Fruit fly (Drosophila melanogaster) whole organism, larva: ENCODE measurements around the gene CG4502.
A peak's percentile ranks its signal among the peaks of the same experiment; 100 is the strongest.

ENCODE experiments used
- noc ChIP-seq: fragments of 200-800 bp; sonication (Bioruptor generic); optimal IDR thresholded peaks from 3 replicates; lab custom pipeline; 2019; ENCODE audit warnings: missing biosample characterization, mild to moderate bottlenecking, missing genetic modification characterization, moderate library complexity

CG4502 gene

DNA sequence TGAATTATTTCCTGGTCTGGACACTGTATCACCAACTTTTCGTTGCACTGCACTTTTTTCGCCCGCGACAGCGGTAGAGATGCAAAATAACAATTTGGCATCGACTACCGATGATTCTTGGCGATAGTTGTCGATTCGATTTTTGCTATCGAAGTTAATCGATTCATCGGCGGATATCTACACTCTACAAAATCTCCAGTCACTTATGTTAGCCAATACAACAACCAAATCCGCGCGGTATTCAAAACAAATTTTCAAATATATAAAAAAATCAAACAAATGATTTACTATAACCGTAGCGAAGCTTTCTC lies at the start of gene CG4502:
Gene CG4502 (minus strand): TSS at position 93 of the 311 bp plus-strand sequence.
- TF ChIP-seq noc (tag; lab: Kevin White, UChicago), result no peak

DNA sequence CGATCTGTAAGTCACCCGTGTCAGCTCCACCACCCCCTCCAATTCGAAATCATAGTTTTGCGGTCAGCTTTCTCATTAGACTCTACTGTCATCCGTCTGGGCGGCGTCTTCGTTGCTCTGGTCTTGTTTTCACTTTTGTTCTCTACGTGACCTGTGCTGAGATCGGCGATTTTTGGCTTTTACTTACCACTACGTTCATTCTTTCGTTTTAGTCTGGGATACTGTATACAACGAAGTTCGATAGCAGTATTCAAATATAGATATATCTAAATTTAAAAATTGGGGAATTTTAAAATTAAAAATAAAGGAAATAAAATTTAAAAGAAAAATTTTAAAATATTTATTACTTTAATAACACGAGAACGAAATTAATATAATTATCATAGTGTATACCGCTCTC lies 48.8 kb upstream of the CG4502 start, which contains the start of gene CG13786:
Gene CG13786 (minus strand): TSS at position 101 of the 400 bp plus-strand sequence.
- no peak for TF ChIP-seq noc (tag; lab: Kevin White, UChicago)

DNA sequence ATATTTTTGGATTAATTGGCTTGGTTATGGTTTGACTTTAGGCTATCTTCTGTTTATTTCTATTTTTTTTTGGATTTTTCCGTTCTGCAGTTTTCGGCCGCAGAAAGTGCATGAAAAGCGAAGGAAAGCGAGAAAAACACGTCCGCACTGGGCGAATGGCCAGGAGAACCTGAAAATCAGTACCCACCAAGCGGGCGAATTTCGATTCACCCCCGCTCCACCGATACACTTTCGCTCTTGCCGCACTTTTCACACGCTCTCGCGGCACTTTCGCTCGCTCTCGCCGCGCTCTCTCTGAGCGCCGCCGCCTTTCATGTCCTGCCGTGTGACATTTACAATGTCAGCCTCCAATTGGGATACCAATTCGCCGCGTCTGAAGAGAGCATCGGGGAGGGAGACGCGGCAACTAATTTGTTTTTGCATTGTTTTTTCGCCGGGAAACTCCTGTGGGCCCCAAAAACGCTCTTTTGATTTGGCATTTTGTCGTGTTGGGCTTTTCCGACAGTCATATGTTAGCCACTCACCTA lies 45.3 kb upstream of the CG4502 start, which contains the start of gene Ndae1:
Gene Ndae1 (minus strand): TSS at position 51 of the 527 bp plus-strand sequence.
- TF ChIP-seq noc (tag; lab: Kevin White, UChicago), result no peak

dm6 chr2L:7248114-7248513 lies 44.0 kb upstream of the CG4502 start:
- no peak for TF ChIP-seq noc (tag; lab: Kevin White, UChicago)

DNA sequence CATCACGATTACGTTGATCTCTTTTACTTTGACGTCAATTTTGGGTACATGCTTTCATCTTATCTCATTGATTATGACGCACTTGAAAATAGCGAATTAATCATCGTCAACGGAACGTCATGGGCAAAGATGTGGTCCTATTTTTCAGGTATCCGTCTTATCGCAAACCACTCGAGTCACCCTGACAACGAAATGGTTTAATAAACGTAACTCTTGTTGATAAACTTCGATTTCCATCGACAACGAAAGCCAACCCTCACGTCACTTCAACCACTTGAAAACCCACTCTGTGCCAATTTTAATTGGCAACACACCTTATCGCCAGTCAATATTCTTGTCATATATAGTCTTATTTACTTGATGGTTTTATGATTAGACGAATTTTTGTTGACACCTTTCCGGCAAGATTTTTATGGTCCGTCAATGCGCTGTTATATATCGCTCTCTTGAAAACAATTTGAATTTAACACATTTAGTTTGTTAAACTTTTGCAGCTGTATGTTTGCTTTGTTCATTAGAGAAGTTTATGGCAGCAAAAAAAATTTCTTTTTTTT lies 38.3 kb upstream of the CG4502 start:
- peak; percentile 91 for TF ChIP-seq noc (tag; lab: Kevin White, UChicago)

- TF ChIP-seq noc (tag; lab: Kevin White, UChicago), result no peak
These were observed 37.4 kb upstream of the CG4502 start for dm6 chr2L:7241499-7241898.

- TF ChIP-seq noc (tag; lab: Kevin White, UChicago), result no peak
These were observed 36.9 kb upstream of the CG4502 start for dm6 chr2L:7240964-7241363.

DNA sequence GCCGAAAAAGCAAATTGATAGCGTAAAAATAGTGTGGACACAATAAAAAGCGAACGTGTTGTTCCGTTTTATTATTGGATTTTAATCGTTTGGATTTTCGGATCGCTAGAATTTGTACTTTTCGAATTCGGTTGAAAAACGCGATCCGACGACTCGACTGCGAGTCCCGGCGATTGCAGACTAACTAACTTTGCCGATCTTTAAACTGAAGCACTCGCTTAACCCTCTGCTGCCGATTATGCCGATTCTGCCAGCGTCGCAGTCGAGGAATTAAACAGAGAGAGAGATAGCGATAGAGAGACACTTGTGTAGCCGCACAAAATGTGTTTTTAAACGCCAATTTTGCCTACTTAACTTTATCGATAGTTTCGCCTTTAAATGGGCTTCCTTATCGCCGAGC lies 36.2 kb upstream of the CG4502 start:
- TF ChIP-seq noc (tag; lab: Kevin White, UChicago), result peak; percentile 54

DNA sequence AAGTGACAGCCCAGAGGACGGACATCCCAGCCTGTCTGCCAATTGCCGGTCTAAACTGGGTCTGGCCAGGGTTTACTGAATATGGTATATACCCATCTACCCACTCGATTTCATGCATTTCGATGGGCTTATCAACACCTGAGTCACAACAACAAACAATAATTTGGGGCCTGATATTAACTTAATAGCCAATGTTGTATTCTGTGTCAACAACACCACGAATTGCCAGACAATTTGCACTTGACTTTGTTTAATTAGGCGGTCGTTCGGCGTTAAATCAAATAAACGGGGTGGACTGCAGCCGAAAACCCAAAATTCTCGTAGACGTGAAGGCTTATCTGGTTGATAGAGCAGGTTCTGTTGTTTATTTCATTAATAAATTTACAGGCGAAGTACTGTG lies 35.2 kb upstream of the CG4502 start:
- TF ChIP-seq noc (tag; lab: Kevin White, UChicago), result peak; percentile 94

dm6 chr2L:7232713-7233112 lies 28.6 kb upstream of the CG4502 start, which contains the start of gene CG43800:
CG43800 (minus strand) TSS chr2L:7232813.
- TF ChIP-seq noc (tag; lab: Kevin White, UChicago), result no peak

- TF ChIP-seq noc (tag; lab: Kevin White, UChicago), result no peak
These were observed 23.4 kb upstream of the CG4502 start, which contains the start of gene CG43799 for dm6 chr2L:7227434-7227833. CG43799 (plus strand) TSS chr2L:7227734.

dm6 chr2L:7226587-7226986 lies 22.5 kb upstream of the CG4502 start:
- TF ChIP-seq noc (tag; lab: Kevin White, UChicago), result no peak

DNA sequence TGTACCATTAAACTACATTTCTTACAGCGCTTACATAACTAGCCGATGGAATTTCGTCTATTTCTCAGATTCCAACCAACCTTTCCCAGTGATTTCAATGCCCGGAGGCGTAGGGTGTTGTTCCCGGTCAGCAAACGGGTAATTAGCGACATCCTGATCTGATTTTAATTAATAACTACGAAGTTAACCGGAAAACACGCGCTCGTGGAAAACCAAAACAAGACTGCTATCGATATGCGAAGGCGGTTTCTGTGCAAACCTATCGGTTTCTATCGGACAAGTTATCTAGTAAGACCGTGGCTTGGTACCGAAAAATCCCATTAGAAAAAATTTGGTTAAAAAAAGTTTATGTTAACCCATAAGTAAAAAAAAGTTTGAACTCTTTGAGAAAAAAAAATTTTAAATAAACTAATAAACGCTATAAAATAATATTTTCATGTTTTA lies 18.8 kb upstream of the CG4502 start, which contains the start of gene mEFG1:
Gene mEFG1 (minus strand): TSS at position 253 of the 444 bp plus-strand sequence.
- TF ChIP-seq noc (tag; lab: Kevin White, UChicago), result no peak

DNA sequence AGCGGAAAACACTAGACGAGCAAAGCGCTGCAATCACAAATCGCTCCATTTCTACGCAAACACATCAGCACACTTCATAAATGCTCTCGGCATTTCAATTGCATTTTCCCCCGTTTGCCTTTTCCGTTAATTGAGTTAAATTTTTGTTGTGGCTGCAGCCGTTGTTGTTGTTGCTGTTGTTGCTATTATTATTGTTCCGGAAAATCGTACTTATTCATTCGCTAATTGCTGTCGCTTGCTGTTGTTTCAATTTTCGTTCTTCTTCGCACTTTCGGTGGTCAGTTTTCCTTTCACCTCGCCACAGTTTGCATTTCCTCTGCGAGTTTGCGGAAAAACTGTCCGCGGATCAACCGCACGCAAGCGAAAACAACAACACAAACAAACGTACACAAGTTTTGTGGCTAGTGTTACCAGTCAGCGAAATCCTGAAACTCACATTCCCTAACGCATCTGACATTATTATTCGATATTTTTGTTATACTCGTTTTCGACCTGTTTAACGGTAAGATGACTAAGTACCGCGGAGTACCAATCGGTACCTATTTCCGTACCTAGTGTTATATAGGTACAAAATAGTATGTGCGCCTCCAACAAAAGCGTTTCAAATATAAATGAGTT lies 15.7 kb upstream of the CG4502 start, which contains the start of gene CG13784:
Gene CG13784 (minus strand): TSS at position 384 of the 618 bp plus-strand sequence.
- TF ChIP-seq noc (tag; lab: Kevin White, UChicago), result peak; percentile 20

DNA sequence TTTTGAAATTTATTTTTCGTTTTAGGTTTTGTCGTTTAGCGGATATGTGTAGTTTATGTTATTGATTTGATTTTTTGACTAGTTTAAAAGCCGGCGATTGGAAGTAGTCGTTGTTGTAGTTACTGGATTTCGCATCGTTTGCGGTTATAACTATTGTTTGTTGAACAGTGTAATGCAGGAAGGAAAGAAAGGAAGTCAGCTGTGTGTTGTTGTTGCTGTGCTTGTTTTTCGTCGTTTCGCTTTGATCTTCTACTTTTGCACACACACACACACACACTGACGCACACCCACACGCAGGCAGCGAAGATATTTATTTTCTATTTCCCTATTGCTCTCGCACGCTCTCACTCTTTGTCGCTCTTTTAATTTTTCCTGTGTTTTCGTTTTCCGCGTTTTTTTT lies 15.1 kb upstream of the CG4502 start:
- TF ChIP-seq noc (tag; lab: Kevin White, UChicago), result no peak

dm6 chr2L:7217931-7218330 lies 13.9 kb upstream of the CG4502 start:
- TF ChIP-seq noc (tag; lab: Kevin White, UChicago), result peak; percentile 4

- no peak for TF ChIP-seq noc (tag; lab: Kevin White, UChicago)
These were observed 13.0 kb upstream of the CG4502 start for dm6 chr2L:7217059-7217458.
